Fruit fly (Drosophila melanogaster) whole organism, embryonic: ENCODE results near the gene ana1.

ENCODE experiments used
- Asciz ChIP-seq: fragments of 200-800 bp; sonication (Bioruptor generic); optimal IDR thresholded peaks from 2 replicates; lab custom pipeline; 2017; ENCODE audit warnings: missing biosample characterization, mild to moderate bottlenecking, missing genetic modification characterization, missing genetic modification reagents
- Awh ChIP-seq: fragments of 200-800 bp; sonication (Bioruptor generic); IDR thresholded peaks from 2 replicates; pipeline ENCODE4, ENCODE4 v1.3.6; 2022; ENCODE audit warnings: missing biosample characterization, missing genetic modification characterization
- CG11695 ChIP-seq: fragments of 200-800 bp; sonication (Bioruptor generic); IDR thresholded peaks from 3 replicates; pipeline ENCODE4 v1.3.6; 2022; ENCODE audit warnings: missing biosample characterization, missing genetic modification characterization
- CG12219 ChIP-seq: fragments of 200-800 bp; sonication (Bioruptor generic); optimal IDR thresholded peaks from 3 replicates; lab custom pipeline; 2018; ENCODE audit warnings: missing biosample characterization, mild to moderate bottlenecking, missing genetic modification characterization
- CG12659 ChIP-seq: fragments of 200-800 bp; sonication (Bioruptor generic); optimal IDR thresholded peaks from 3 replicates; lab custom pipeline; 2017; ENCODE audit warnings: mild to moderate bottlenecking, missing biosample characterization, missing genetic modification reagents, missing genetic modification characterization
- CG12769 ChIP-seq: fragments of 200-800 bp; sonication (Bioruptor generic); optimal IDR thresholded peaks from 2 replicates; lab custom pipeline; 2019; ENCODE audit warnings: missing biosample characterization, mild to moderate bottlenecking, missing genetic modification characterization, moderate library complexity
- CG13123 ChIP-seq: fragments of 200-800 bp; sonication (Bioruptor generic); optimal IDR thresholded peaks from 2 replicates; lab custom pipeline; 2016; ENCODE audit warnings: missing biosample characterization, missing genetic modification characterization
- CG14441 ChIP-seq: fragments of 200-800 bp; sonication (Bioruptor generic); IDR thresholded peaks from 2 replicates; pipeline ENCODE4 v1.3.6; 2022; ENCODE audit warnings: missing biosample characterization, missing genetic modification characterization
- CG14667 ChIP-seq: fragments of 200-800 bp; sonication (Bioruptor generic); IDR thresholded peaks from 2 replicates; pipeline ENCODE4 v1.3.6; 2022; ENCODE audit warnings: missing biosample characterization, missing genetic modification characterization
- CG1603 ChIP-seq: fragments of 200-800 bp; sonication (Bioruptor generic); optimal IDR thresholded peaks from 2 replicates; lab custom pipeline; 2019; ENCODE audit warnings: missing biosample characterization, mild to moderate bottlenecking, missing genetic modification characterization, moderate library complexity
- CG17359 ChIP-seq: fragments of 200-800 bp; sonication (Bioruptor generic); optimal IDR thresholded peaks from 3 replicates; lab custom pipeline; 2018; ENCODE audit warnings: missing biosample characterization, mild to moderate bottlenecking, missing genetic modification characterization, moderate library complexity
- CG30403 ChIP-seq: fragments of 200-800 bp; sonication (Bioruptor generic); optimal IDR thresholded peaks from 3 replicates; lab custom pipeline; 2016; ENCODE audit warnings: missing biosample characterization, missing genetic modification characterization
- CG31365 ChIP-seq: fragments of 200-800 bp; sonication (Bioruptor generic); optimal IDR thresholded peaks from 2 replicates; lab custom pipeline; 2018; ENCODE audit warnings: missing biosample characterization, mild to moderate bottlenecking, missing genetic modification characterization
- CG32532 ChIP-seq: fragments of 200-800 bp; sonication (Bioruptor generic); IDR thresholded peaks from 2 replicates; pipeline ENCODE4 v1.3.6; 2022; ENCODE audit warnings: missing biosample characterization, missing genetic modification characterization
- CG4707 ChIP-seq: fragments of 200-800 bp; sonication (Bioruptor generic); optimal IDR thresholded peaks from 2 replicates; lab custom pipeline; 2018; ENCODE audit warnings: missing biosample characterization, mild to moderate bottlenecking, missing genetic modification characterization, moderate library complexity
- CG6689 ChIP-seq: fragments of 200-800 bp; sonication (Bioruptor generic); IDR thresholded peaks from 2 replicates; pipeline ENCODE4 v1.3.6; 2022; ENCODE audit warnings: missing biosample characterization, missing genetic modification characterization
- CG8944 ChIP-seq: fragments of 200-800 bp; sonication (Bioruptor generic); optimal IDR thresholded peaks from 3 replicates; lab custom pipeline; 2016; ENCODE audit warnings: missing biosample characterization, missing genetic modification characterization
- Doc3 ChIP-seq: fragments of 200-800 bp; sonication (Bioruptor generic); IDR thresholded peaks from 3 replicates; pipeline ENCODE4 v1.3.6; 2022; ENCODE audit warnings: missing biosample characterization, missing genetic modification characterization; ENCODE audit not compliant: partially characterized antibody
- Drgx ChIP-seq: fragments of 200-800 bp; sonication (Bioruptor generic); IDR thresholded peaks from 2 replicates; pipeline ENCODE4 v1.3.6; 2022; ENCODE audit warnings: missing biosample characterization, missing genetic modification characterization
- H15 ChIP-seq: fragments of 200-800 bp; sonication (Bioruptor generic); IDR thresholded peaks from 3 replicates; pipeline ENCODE4 v1.3.6; 2022; ENCODE audit warnings: missing biosample characterization, missing genetic modification characterization
- HmgZ ChIP-seq: fragments of 200-800 bp; sonication (Bioruptor generic); optimal IDR thresholded peaks from 2 replicates; lab custom pipeline; 2018; ENCODE audit warnings: missing biosample characterization, mild to moderate bottlenecking, missing genetic modification characterization
- Lim3 ChIP-seq: fragments of 200-800 bp; sonication (Bioruptor generic); IDR thresholded peaks from 2 replicates; pipeline ENCODE4 v1.3.6; 2022; ENCODE audit warnings: missing biosample characterization, missing genetic modification characterization
- Med ChIP-seq: fragments of 200-800 bp; sonication (Bioruptor generic); peaks from one replicate; lab custom pipeline; 2016; ENCODE audit warnings: missing biosample characterization, missing genetic modification characterization, mild to moderate bottlenecking, inconsistent platforms, moderate library complexity
- Mrtf ChIP-seq: fragments of 200-800 bp; sonication (Bioruptor generic); IDR thresholded peaks from 3 replicates; pipeline ENCODE4 v1.3.6; 2022; ENCODE audit warnings: missing biosample characterization, missing genetic modification characterization
- NC2α ChIP-seq: fragments of 200-800 bp; sonication (Bioruptor generic); optimal IDR thresholded peaks from 2 replicates; lab custom pipeline; 2016; ENCODE audit warnings: missing biosample characterization, missing genetic modification characterization
- Pdp1 ChIP-seq, 2 experiments: fragments of 200-800 bp; sonication (Bioruptor generic); optimal IDR thresholded peaks; 3 replicates each; lab custom pipeline; 2016; ENCODE audit warnings: missing biosample characterization in 2 of 2, missing genetic modification characterization in 2 of 2, mild to moderate bottlenecking in 1 of 2, moderate library complexity in 1 of 2
- Ptx1 ChIP-seq: fragments of 200-800 bp; sonication (Bioruptor generic); IDR thresholded peaks from 2 replicates; pipeline ENCODE4 v1.3.6; 2022; ENCODE audit warnings: missing biosample characterization, missing genetic modification characterization
- Rfx ChIP-seq: fragments of 200-800 bp; sonication (Bioruptor generic); IDR thresholded peaks from 2 replicates; pipeline ENCODE4 v1.3.6; 2022; ENCODE audit warnings: missing biosample characterization, missing genetic modification characterization
- Spps ChIP-seq: fragments of 200-800 bp; sonication (Bioruptor generic); optimal IDR thresholded peaks from 2 replicates; lab custom pipeline; 2018; ENCODE audit warnings: missing biosample characterization, mild to moderate bottlenecking, missing genetic modification characterization
- Xbp1 ChIP-seq: fragments of 200-800 bp; sonication (Bioruptor generic); optimal IDR thresholded peaks from 3 replicates; lab custom pipeline; 2016; ENCODE audit warnings: missing biosample characterization, mild to moderate bottlenecking, missing genetic modification characterization
- ab ChIP-seq: fragments of 200-800 bp; sonication (Bioruptor generic); optimal IDR thresholded peaks from 2 replicates; lab custom pipeline; 2016; ENCODE audit warnings: missing biosample characterization, missing genetic modification characterization
- crol ChIP-seq: fragments of 200-800 bp; sonication (Bioruptor generic); IDR thresholded peaks from 2 replicates; pipeline ENCODE4 v1.3.6; 2022; ENCODE audit warnings: missing biosample characterization, missing genetic modification characterization
- dimm ChIP-seq: fragments of 200-800 bp; sonication (Bioruptor generic); IDR thresholded peaks from 2 replicates; pipeline ENCODE4 v1.3.6; 2022; ENCODE audit warnings: missing biosample characterization, missing genetic modification characterization
- eve ChIP-seq, 2 experiments: fragments of >200 bp; optimal IDR thresholded peaks; 2 replicates each; lab custom pipeline; 2017; ENCODE audit warnings: missing biosample characterization in 2 of 2, missing genetic modification characterization in 2 of 2
- fd64A ChIP-seq: fragments of 200-800 bp; sonication (Bioruptor generic); optimal IDR thresholded peaks from 3 replicates; lab custom pipeline; 2018; ENCODE audit warnings: missing biosample characterization, mild to moderate bottlenecking, missing genetic modification characterization
- hth ChIP-seq: fragments of >200 bp; optimal IDR thresholded peaks from 2 replicates; lab custom pipeline; 2017; ENCODE audit warnings: inconsistent platforms
- insv ChIP-seq, 2 experiments: fragments of 200-800 bp; sonication (Bioruptor generic); optimal IDR thresholded peaks; 3 replicates each; lab custom pipeline; 2016 to 2018; ENCODE audit warnings: missing biosample characterization in 2 of 2, missing genetic modification characterization in 2 of 2
- jigr1 ChIP-seq: fragments of 200-800 bp; sonication (Bioruptor generic); IDR thresholded peaks from 3 replicates; pipeline ENCODE4 v1.3.6; 2022; ENCODE audit warnings: missing biosample characterization, missing genetic modification characterization
- lilli ChIP-seq: fragments of 200-800 bp; sonication (Bioruptor generic); optimal IDR thresholded peaks from 3 replicates; lab custom pipeline; 2016; ENCODE audit warnings: missing biosample characterization, missing genetic modification characterization
- lmd ChIP-seq: fragments of 200-800 bp; sonication (Bioruptor generic); IDR thresholded peaks from 2 replicates; pipeline ENCODE4 v1.3.6; 2022; ENCODE audit warnings: missing biosample characterization, missing genetic modification characterization
- lov ChIP-seq, 2 experiments: fragments of 200-800 bp in 1 of 2; fragments of >200 bp in 1 of 2; sonication (Bioruptor generic) in 1 of 2; IDR thresholded peaks in 1 of 2; optimal IDR thresholded peaks in 1 of 2; 2 replicates in 1 of 2; 3 replicates in 1 of 2; pipeline versions ENCODE4 v1.3.6 to Lab custom; 2017 to 2022; ENCODE audit warnings: missing biosample characterization in 1 of 2, missing genetic modification characterization in 1 of 2
- pan ChIP-seq, 4 experiments: fragments of >200 bp in 3 of 4; fragments of 200-800 bp in 1 of 4; sonication (Bioruptor generic) in 1 of 4; optimal IDR thresholded peaks in 3 of 4; IDR thresholded peaks in 1 of 4; 2 replicates each; pipeline versions ENCODE4 v1.3.6 to Lab custom; 2017 to 2022; ENCODE audit warnings: missing biosample characterization in 2 of 4, missing genetic modification characterization in 2 of 4, mixed read lengths in 1 of 4
- prd ChIP-seq, 3 experiments: fragments of >200 bp in 2 of 3; fragments of 200-800 bp in 1 of 3; sonication (Bioruptor generic) in 1 of 3; optimal IDR thresholded peaks in 2 of 3; IDR thresholded peaks in 1 of 3; 2 replicates in 2 of 3; 3 replicates in 1 of 3; pipeline versions ENCODE4 v1.3.6 to Lab custom; 2017 to 2022; ENCODE audit warnings: missing biosample characterization in 1 of 3, missing genetic modification characterization in 1 of 3
- row ChIP-seq: fragments of 200-800 bp; sonication (Bioruptor generic); IDR thresholded peaks from 3 replicates; pipeline ENCODE4 v1.3.6; 2022; ENCODE audit warnings: missing biosample characterization, missing genetic modification characterization
- sisA ChIP-seq: fragments of 200-800 bp; sonication (Bioruptor generic); IDR thresholded peaks from 2 replicates; pipeline ENCODE4 v1.3.6; 2022; ENCODE audit warnings: missing biosample characterization, missing genetic modification characterization
- slbo ChIP-seq: fragments of 200-800 bp; sonication (Bioruptor generic); IDR thresholded peaks from 2 replicates; pipeline ENCODE4 v1.3.6; 2022; ENCODE audit warnings: missing biosample characterization, missing genetic modification characterization
- vvl ChIP-seq: fragments of 200-800 bp; sonication (Bioruptor generic); IDR thresholded peaks from 2 replicates; pipeline ENCODE4 v1.3.6; 2022; ENCODE audit warnings: missing biosample characterization, missing genetic modification characterization
- zfh2 ChIP-seq: fragments of 200-800 bp; sonication (Bioruptor generic); optimal IDR thresholded peaks from 2 replicates; lab custom pipeline; 2016; ENCODE audit warnings: missing biosample characterization, missing genetic modification characterization

The ana1 gene

DNA sequence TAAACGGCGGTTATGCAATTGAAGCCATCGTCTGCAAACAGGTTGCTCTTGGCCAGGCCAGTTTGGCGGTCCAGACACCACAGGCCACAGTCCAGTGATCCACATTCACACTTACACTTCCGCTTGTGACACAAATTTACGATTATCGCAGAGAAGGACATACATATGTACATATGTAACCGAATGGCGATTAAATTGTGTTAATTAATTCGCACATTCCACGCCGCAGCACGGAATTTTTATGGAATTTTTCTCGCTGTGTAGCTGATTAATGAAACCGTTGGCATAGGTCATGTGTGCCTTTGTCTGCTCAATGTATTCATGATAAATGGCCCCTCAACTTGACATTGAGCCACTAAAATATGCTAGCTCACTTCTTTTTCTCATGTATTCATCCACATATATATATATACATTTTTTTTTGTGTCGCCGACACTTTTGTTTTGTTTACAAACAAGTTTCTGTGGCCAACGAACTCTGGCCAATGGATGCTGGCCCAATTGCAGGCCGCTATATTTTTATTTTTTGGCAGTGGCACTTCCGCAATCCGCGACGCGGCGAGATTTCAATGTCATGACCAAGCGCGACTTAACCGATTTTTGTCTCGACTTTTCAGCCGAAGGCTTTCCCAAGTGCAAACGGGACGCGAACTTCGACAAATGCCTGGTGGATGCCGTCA is 4.3 kb upstream of the ana1 start (continued):
- TF ChIP-seq CG32532 (GFP tag; lab: Robert Waterston, UW) (no peak), lmd (no peak; the same call in 1 of the 2 replicates), CG11695 (GFP tag; lab: Robert Waterston, UW) (peak; percentile 45; the same call in 1 of the 3 replicates), Lim3 (GFP tag; lab: Robert Waterston, UW) (0 out of 2 replicates have a peak, but pooled peaks have one; percentile 14), sisA (peak; percentile 48), Xbp1 (GFP tag; lab: Kevin White, UChicago) (peak; percentile 11), HmgZ (tag; lab: Kevin White, UChicago) (no peak), Awh (GFP tag; lab: Robert Waterston, UW) (peak; percentile 49), crol (GFP tag; lab: Robert Waterston, UW) (no peak), lilli (GFP tag; lab: Kevin White, UChicago) (no peak), Mrtf (no peak), Spps (no peak), H15 (peak; percentile 39; the same call in 1 of the 3 replicates), pan (optimal IDR thresholded peaks at IDR 0.05; lab: Kevin White, UChicago) (no peak), pan (GFP tag; optimal IDR thresholded peaks at IDR 0.05 in 1 of 2, IDR thresholded peaks at IDR 0.05 in 1 of 2) (peak in 1 of 2 experiments; percentile 57), CG1603 (tag; lab: Kevin White, UChicago) (peak; percentile 34), CG13123 (GFP tag; lab: Kevin White, UChicago) (no peak), ab (GFP tag; lab: Kevin White, UChicago) (no peak), hth (no peak), CG30403 (GFP tag; lab: Kevin White, UChicago) (peak; percentile 21), zfh2 (GFP tag; lab: Kevin White, UChicago) (no peak), vvl (GFP tag; lab: Robert Waterston, UW) (peak; percentile 56), CG12219 (GFP tag; lab: Kevin White, UChicago) (no peak), CG4707 (GFP tag; lab: Kevin White, UChicago) (no peak), CG14441 (GFP tag; lab: Robert Waterston, UW) (peak; percentile 65), Doc3 (no peak), CG12659 (peak; percentile 6), fd64A (GFP tag; lab: Kevin White, UChicago) (no peak), CG17359 (tag; lab: Kevin White, UChicago) (peak; percentile 17), Drgx (GFP tag; lab: Robert Waterston, UW) (peak; percentile 58), row (GFP tag; lab: Robert Waterston, UW) (peak; percentile 47; the same call in 2 of the 3 replicates), Pdp1 (GFP tag; optimal IDR thresholded peaks at IDR 0.05; lab: Kevin White, UChicago) (peak in 1 of 2 experiments; percentile 21), dimm (GFP tag; lab: Robert Waterston, UW) (no peak), CG12769 (tag; lab: Kevin White, UChicago) (peak; percentile 34), insv (GFP tag; optimal IDR thresholded peaks at IDR 0.05; lab: Kevin White, UChicago) (no peak), CG31365 (tag; lab: Kevin White, UChicago) (no peak), NC2α (GFP tag; lab: Kevin White, UChicago) (no peak), jigr1 (GFP tag; lab: Robert Waterston, UW) (0 out of 3 replicates have a peak, but pooled peaks have one; percentile 38), CG14667 (GFP tag; lab: Robert Waterston, UW) (0 out of 2 replicates have a peak, but pooled peaks have one; percentile 20), slbo (GFP tag; lab: Robert Waterston, UW) (peak; percentile 35; the same call in 1 of the 2 replicates), CG8944 (GFP tag; lab: Kevin White, UChicago) (no peak), Asciz (GFP tag; lab: Kevin White, UChicago) (no peak), CG6689 (GFP tag; lab: Robert Waterston, UW) (0 out of 2 replicates have a peak, but pooled peaks have one; percentile 8), lov (optimal IDR thresholded peaks at IDR 0.05; lab: Kevin White, UChicago) (no peak), lov (GFP tag; IDR thresholded peaks at IDR 0.05; lab: Robert Waterston, UW) (0 out of 3 replicates have a peak, but pooled peaks have one; percentile 25), Med (GFP tag; lab: Kevin White, UChicago) (peak; percentile 85), Ptx1 (GFP tag; lab: Robert Waterston, UW) (peak; percentile 54; the same call in 1 of the 2 replicates), eve (GFP tag; optimal IDR thresholded peaks at IDR 0.05; lab: Kevin White, UChicago) (no peak), prd (optimal IDR thresholded peaks at IDR 0.05; lab: Kevin White, UChicago) (no peak), prd (GFP tag; IDR thresholded peaks at IDR 0.05; lab: Robert Waterston, UW) (peak; percentile 54), Rfx (GFP tag; lab: Robert Waterston, UW) (peak; percentile 53)
